Worm (Caenorhabditis elegans): ENCODE data around the gene srp-1.
A peak's percentile ranks its signal among the peaks of the same experiment; 100 is the strongest.

srp-1 gene

ce11 chrV:727484-728351 is 25.4 kb upstream of the srp-1 start, which contains the start of the genes icl-1 and srh-2 (continued):
- no peak for TF ChIP-seq nhr-120 (GFP tag; IDR thresholded peaks at IDR 0.05)
- no peak for TF ChIP-seq ccch-3 (GFP tag; optimal IDR thresholded peaks at IDR 0.05)
- no peak for TF ChIP-seq bed-2 (GFP tag; IDR thresholded peaks at IDR 0.05)
- TF ChIP-seq egl-44 (GFP tag; IDR thresholded peaks at IDR 0.05): no peak
- TF ChIP-seq F57C9.4 (tag; optimal IDR thresholded peaks at IDR 0.05): no peak
- TF ChIP-seq attf-6 (GFP tag; IDR thresholded peaks at IDR 0.05): no peak
- peak; percentile 39 for TF ChIP-seq B0035.1 (tag; optimal IDR thresholded peaks at IDR 0.05)
- no peak for TF ChIP-seq lin-54 (GFP tag; optimal IDR thresholded peaks at IDR 0.05)
- no peak for TF ChIP-seq lsy-27 (tag; optimal IDR thresholded peaks at IDR 0.05; ENCODE audit: borderline replicate concordance, insufficient read depth)
- peak; percentile 47; the same call in 1 of the 2 replicates for TF ChIP-seq madf-3 (GFP tag; IDR thresholded peaks at IDR 0.05)
- no peak for TF ChIP-seq somi-1 (GFP tag; optimal IDR thresholded peaks at IDR 0.05)
- TF ChIP-seq tlf-1 (GFP tag; optimal IDR thresholded peaks at IDR 0.05): peak; percentile 21
- no peak for TF ChIP-seq nfya-2 (GFP tag; IDR thresholded peaks at IDR 0.05)
- no peak for TF ChIP-seq efl-1 (GFP tag; optimal IDR thresholded peaks at IDR 0.05)
- TF ChIP-seq ZK185.1 (tag; optimal IDR thresholded peaks at IDR 0.05; ENCODE audit: poor library complexity, severe bottlenecking): peak; percentile 27
- TF ChIP-seq nfya-1 (tag; optimal IDR thresholded peaks at IDR 0.05; ENCODE audit: borderline replicate concordance, insufficient read depth): no peak
- no peak for TF ChIP-seq ceh-27 (GFP tag; optimal IDR thresholded peaks at IDR 0.05)
- TF ChIP-seq lsl-1 (GFP tag; optimal IDR thresholded peaks at IDR 0.05): no peak
- no peak for TF ChIP-seq T26A5.8 (tag; optimal IDR thresholded peaks at IDR 0.05)
- no peak for TF ChIP-seq dpl-1 (GFP tag; optimal IDR thresholded peaks at IDR 0.05)

DNA sequence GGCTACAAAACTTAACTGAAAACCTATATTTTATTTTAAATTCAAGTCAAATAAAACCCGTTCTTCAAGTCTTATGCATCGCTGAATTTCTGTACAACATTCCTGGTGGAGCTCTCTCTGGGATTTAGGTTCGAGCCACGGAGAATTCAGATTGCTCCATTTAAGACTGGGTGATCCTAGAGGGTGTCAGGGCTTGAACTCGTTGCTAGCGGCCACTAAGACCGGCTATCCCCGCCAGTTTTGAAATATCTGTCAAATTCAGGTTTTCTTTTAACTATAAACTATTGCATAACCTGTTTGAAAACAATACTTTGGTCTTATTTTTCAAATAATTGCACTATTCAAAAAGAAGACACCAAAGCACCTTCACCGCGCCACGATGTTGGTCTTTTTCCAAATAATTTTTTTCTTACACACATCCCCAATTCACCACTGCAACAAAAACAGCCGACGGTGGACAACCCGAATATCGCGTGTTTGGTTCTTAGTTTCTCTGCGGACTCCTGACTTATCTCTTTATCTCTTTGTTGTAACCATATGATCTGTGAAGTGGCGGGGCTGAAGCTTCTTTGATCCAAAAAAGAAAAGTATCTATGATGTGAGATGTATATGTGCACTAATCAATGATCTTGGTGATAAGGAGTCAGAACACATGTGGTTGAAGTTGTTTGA is 24.1 kb upstream of the srp-1 start:
- TF ChIP-seq nfya-1 (tag; optimal IDR thresholded peaks at IDR 0.05; ENCODE audit: borderline replicate concordance, insufficient read depth) (no peak), repo-1 (tag; optimal IDR thresholded peaks at IDR 0.05) (peak; percentile 64), cebp-2 (GFP tag; IDR thresholded peaks at IDR 0.05) (no peak), ceh-40 (GFP tag; IDR thresholded peaks at IDR 0.05) (no peak), let-526 (GFP tag; IDR thresholded peaks at IDR 0.05) (peak; percentile 40; the same call in 1 of the 2 replicates), lin-40 (tag; optimal IDR thresholded peaks at IDR 0.05) (peak; percentile 24), nfyb-1 (GFP tag; IDR thresholded peaks at IDR 0.05) (no peak), chd-7 (tag; optimal IDR thresholded peaks at IDR 0.05) (peak; percentile 54), lin-35 (GFP tag; optimal IDR thresholded peaks at IDR 0.05) (no peak), rpc-1 (optimal IDR thresholded peaks at IDR 0.05) (no peak), rpc-1 (tag; optimal IDR thresholded peaks at IDR 0.05) (no peak), egl-18 (GFP tag; IDR thresholded peaks at IDR 0.05) (no peak), madf-3 (GFP tag; IDR thresholded peaks at IDR 0.05) (no peak), F52B5.7 (tag; optimal IDR thresholded peaks at IDR 0.05) (no peak), snpc-1.1 (tag; optimal IDR thresholded peaks at IDR 0.05; ENCODE audit: insufficient read depth) (no peak), ama-1 (optimal IDR thresholded peaks at IDR 0.05) (peak; percentile 85), ama-1 (GFP tag; optimal IDR thresholded peaks at IDR 0.05) (no peak), ccch-3 (GFP tag; optimal IDR thresholded peaks at IDR 0.05) (no peak), let-607 (tag; optimal IDR thresholded peaks at IDR 0.05) (peak in 1 of 2 experiments; percentile 18), ets-4 (GFP tag; optimal IDR thresholded peaks at IDR 0.05) (no peak), bed-1 (GFP tag; IDR thresholded peaks at IDR 0.05) (no peak), Y95B8A.8 (GFP tag; IDR thresholded peaks at IDR 0.05) (0 out of 2 replicates have a peak, but pooled peaks have one; percentile 27), lin-26 (GFP tag; IDR thresholded peaks at IDR 0.05) (no peak), cebp-1 (GFP tag; IDR thresholded peaks at IDR 0.05) (no peak), cebp-1 (tag; optimal IDR thresholded peaks at IDR 0.05) (peak; percentile 44), zfh-2 (GFP tag; conservative IDR thresholded peaks at IDR 0.05) (no peak), F57C9.4 (tag; optimal IDR thresholded peaks at IDR 0.05) (peak; percentile 8), K11D2.4 (GFP tag; IDR thresholded peaks at IDR 0.05) (no peak), ztf-28 (GFP tag; IDR thresholded peaks at IDR 0.05) (no peak)
